Fruit fly (Drosophila melanogaster): ENCODE results near the gene Msh6.
A peak's percentile ranks its signal among the peaks of the same experiment; 100 is the strongest.

Msh6 gene

dm6 chr3L:15143638-15144600 lies 14.4 kb downstream of the Msh6 start, which contains the start of the genes CG32147 and Pex3:
TSS of gene CG32147 (minus strand) at chr3L:15144059.
TSS of gene Pex3 (plus strand) at chr3L:15144355.
- TF ChIP-seq CG14655 (GFP tag; optimal IDR thresholded peaks at IDR 0.05) (no peak), CG8159 (tag; optimal IDR thresholded peaks at IDR 0.05) (no peak), rn (GFP tag; IDR thresholded peaks at IDR 0.05) (no peak), D1 (tag; optimal IDR thresholded peaks at IDR 0.05) (no peak), CG9948 (tag; optimal IDR thresholded peaks at IDR 0.05) (no peak)

dm6 chr3L:15143108-15143507 lies 15.3 kb downstream of the Msh6 start:
- TF ChIP-seq EcR (GFP tag; optimal IDR thresholded peaks at IDR 0.05) (no peak), CG13204 (GFP tag; optimal IDR thresholded peaks at IDR 0.05) (no peak), CG34367 (tag; optimal IDR thresholded peaks at IDR 0.05) (no peak), CG14655 (GFP tag; optimal IDR thresholded peaks at IDR 0.05) (no peak), CG8159 (tag; optimal IDR thresholded peaks at IDR 0.05) (no peak), Ets98B (GFP tag; IDR thresholded peaks at IDR 0.05) (no peak), Pif1A (GFP tag; optimal IDR thresholded peaks at IDR 0.05) (no peak), Snoo (tag; optimal IDR thresholded peaks at IDR 0.05) (no peak), fd96Ca (GFP tag; IDR thresholded peaks at IDR 0.05) (no peak), CG15710 (tag; optimal IDR thresholded peaks at IDR 0.05) (no peak), CG32121 (GFP tag; IDR thresholded peaks at IDR 0.05) (no peak), rn (GFP tag; IDR thresholded peaks at IDR 0.05) (no peak), CG10348 (GFP tag; IDR thresholded peaks at IDR 0.05) (no peak)

dm6 chr3L:15142004-15142890 lies 16.1 kb downstream of the Msh6 start, which contains the start of gene Pdi:
TSS of gene Pdi (minus strand) at chr3L:15142840.
- TF ChIP-seq CG9948 (tag; optimal IDR thresholded peaks at IDR 0.05), result no peak
- TF ChIP-seq CG4496 (GFP tag; IDR thresholded peaks at IDR 0.05), result 0 out of 3 replicates have a peak, but pooled peaks have one; percentile 39
- TF ChIP-seq Pif1B (GFP tag; optimal IDR thresholded peaks at IDR 0.05), result peak; percentile 33
- peak; percentile 36 for TF ChIP-seq Snoo (tag; optimal IDR thresholded peaks at IDR 0.05)
- TF ChIP-seq Ets98B (GFP tag; IDR thresholded peaks at IDR 0.05), result peak; percentile 38; the same call in 1 of the 2 replicates

dm6 chr3L:15141118-15142003 lies 17.0 kb downstream of the Msh6 start:
- TF ChIP-seq EcR (GFP tag; optimal IDR thresholded peaks at IDR 0.05), result peak; percentile 90
- TF ChIP-seq CG8159 (tag; optimal IDR thresholded peaks at IDR 0.05), result peak; percentile 3
- peak; percentile 2 for TF ChIP-seq Pif1B (GFP tag; optimal IDR thresholded peaks at IDR 0.05)
- TF ChIP-seq CG15710 (tag; optimal IDR thresholded peaks at IDR 0.05), result peak; percentile 23
- no peak for TF ChIP-seq D1 (tag; optimal IDR thresholded peaks at IDR 0.05)
- no peak for TF ChIP-seq Pif1A (GFP tag; optimal IDR thresholded peaks at IDR 0.05)
- TF ChIP-seq CG9948 (tag; optimal IDR thresholded peaks at IDR 0.05), result peak; percentile 8
- no peak for TF ChIP-seq CG10348 (GFP tag; IDR thresholded peaks at IDR 0.05)
- TF ChIP-seq CG34367 (tag; optimal IDR thresholded peaks at IDR 0.05), result peak; percentile 18
- TF ChIP-seq gl (tag; optimal IDR thresholded peaks at IDR 0.05), result peak; percentile 40
- TF ChIP-seq rn (GFP tag; IDR thresholded peaks at IDR 0.05), result no peak
- TF ChIP-seq CG17806 (tag; optimal IDR thresholded peaks at IDR 0.05), result no peak
- TF ChIP-seq CG12605 (GFP tag; IDR thresholded peaks at IDR 0.05), result no peak
- peak; percentile 74 for TF ChIP-seq CG4496 (GFP tag; IDR thresholded peaks at IDR 0.05)
- no peak for TF ChIP-seq Snoo (tag; optimal IDR thresholded peaks at IDR 0.05)
- no peak; the same call in 2 of the 3 replicates for TF ChIP-seq fd96Ca (GFP tag; IDR thresholded peaks at IDR 0.05)
- peak; percentile 59 for TF ChIP-seq Ets98B (GFP tag; IDR thresholded peaks at IDR 0.05)
- TF ChIP-seq CG14655 (GFP tag; optimal IDR thresholded peaks at IDR 0.05), result peak; percentile 46
- peak; percentile 24; the same call in 1 of the 2 replicates for TF ChIP-seq CG32121 (GFP tag; IDR thresholded peaks at IDR 0.05)
- peak; percentile 51 for TF ChIP-seq CG13204 (GFP tag; optimal IDR thresholded peaks at IDR 0.05)
- TF ChIP-seq CG8301 (tag; optimal IDR thresholded peaks at IDR 0.05), result peak; percentile 24

- TF ChIP-seq Pif1B (GFP tag; optimal IDR thresholded peaks at IDR 0.05) (no peak), CG8159 (tag; optimal IDR thresholded peaks at IDR 0.05) (no peak), gl (tag; optimal IDR thresholded peaks at IDR 0.05) (no peak), Snoo (tag; optimal IDR thresholded peaks at IDR 0.05) (no peak), fd96Ca (GFP tag; IDR thresholded peaks at IDR 0.05) (no peak), CG13204 (GFP tag; optimal IDR thresholded peaks at IDR 0.05) (no peak)
Observed at dm6 chr3L:15140268-15140957, 17.9 kb downstream of the Msh6 start.

Data from whole organism, pupa.